Worm (Caenorhabditis elegans) whole organism, L4 larva: Measurements from ENCODE around the gene F10C2.3.

Source experiments
- D1046.2 ChIP-seq: fragments of 200-800 bp; sonication (Bioruptor generic); IDR thresholded peaks from 2 replicates; pipeline ENCODE4 v1.3.6; 2022; ENCODE audit warnings: missing genetic modification characterization, missing compliant biosample characterization
- F10B5.3 ChIP-seq: sonication (generic microtip); optimal IDR thresholded peaks from 2 replicates; lab custom pipeline; 2016; ENCODE audit warnings: mild to moderate bottlenecking, missing genetic modification characterization, missing compliant biosample characterization
- T26A8.4 ChIP-seq: fragments of 200-800 bp; sonication (Bioruptor generic); IDR thresholded peaks from 2 replicates; pipeline ENCODE4 v1.3.6; 2022; ENCODE audit warnings: missing genetic modification characterization, missing compliant biosample characterization
- Y105C5A.15 ChIP-seq: fragments of 200-800 bp; sonication (Bioruptor generic); IDR thresholded peaks from 2 replicates; pipeline ENCODE4 v1.3.6; 2022; ENCODE audit warnings: missing genetic modification characterization, missing compliant biosample characterization
- Y48G9A.11 ChIP-seq: fragments of 200-800 bp; sonication (Bioruptor generic); IDR thresholded peaks from 2 replicates; pipeline ENCODE4 v1.3.6; 2022; ENCODE audit warnings: missing genetic modification reagents, missing genetic modification characterization, missing compliant biosample characterization
- Y5F2A.4 ChIP-seq: fragments of 200-800 bp; sonication (Bioruptor generic); optimal IDR thresholded peaks from 2 replicates; lab custom pipeline; 2018; ENCODE audit warnings: mild to moderate bottlenecking, missing genetic modification characterization, missing compliant biosample characterization
- aha-1 ChIP-seq: fragments of 150-350 bp; peaks from one replicate; lab custom pipeline; 2014; ENCODE audit warnings: missing biosample characterization, missing genetic modification characterization
- aly-2 ChIP-seq: sonication (generic microtip); optimal IDR thresholded peaks from 2 replicates; lab custom pipeline; 2018; ENCODE audit warnings: missing biosample characterization, missing genetic modification characterization
- ceh-28 ChIP-seq: fragments of 150-350 bp; optimal IDR thresholded peaks from 2 replicates; lab custom pipeline; 2014; ENCODE audit warnings: missing biosample characterization, missing genetic modification reagents, missing genetic modification characterization
- ceh-62 ChIP-seq: sonication (generic microtip); optimal IDR thresholded peaks from 2 replicates; lab custom pipeline; 2017; ENCODE audit warnings: missing biosample characterization, missing genetic modification characterization
- ceh-82 ChIP-seq: sonication (generic microtip); optimal IDR thresholded peaks from 2 replicates; lab custom pipeline; 2017; ENCODE audit warnings: missing biosample characterization, missing genetic modification characterization
- ces-1 ChIP-seq: fragments of 150-350 bp; sonication (generic microtip); optimal IDR thresholded peaks from 4 replicates; lab custom pipeline; 2014; ENCODE audit warnings: missing biosample characterization, missing genetic modification reagents, missing genetic modification characterization
- daf-12 ChIP-seq: fragments of 150-350 bp; optimal IDR thresholded peaks from 2 replicates; lab custom pipeline; 2014; ENCODE audit warnings: missing biosample characterization, missing genetic modification reagents, missing genetic modification characterization
- dmd-6 ChIP-seq: fragments of 200-800 bp; sonication (Bioruptor generic); IDR thresholded peaks from 2 replicates; pipeline ENCODE4 v1.3.6; 2022; ENCODE audit warnings: missing genetic modification reagents, missing genetic modification characterization, missing compliant biosample characterization
- dmd-8 ChIP-seq: fragments of 200-800 bp; sonication (Bioruptor generic); IDR thresholded peaks from 2 replicates; pipeline ENCODE4 v1.3.6; 2022; ENCODE audit warnings: missing genetic modification characterization, missing compliant biosample characterization
- dmd-9 ChIP-seq: fragments of 200-800 bp; sonication (Bioruptor generic); IDR thresholded peaks from 2 replicates; pipeline ENCODE4 v1.3.6; 2022; ENCODE audit warnings: missing genetic modification reagents, missing genetic modification characterization, missing compliant biosample characterization
- egl-27 ChIP-seq: sonication (generic microtip); optimal IDR thresholded peaks from 3 replicates; lab custom pipeline; 2017; ENCODE audit warnings: missing biosample characterization, missing genetic modification reagents, missing genetic modification characterization
- gei-8 ChIP-seq: fragments of 200-800 bp; sonication (Bioruptor generic); optimal IDR thresholded peaks from 2 replicates; lab custom pipeline; 2018; ENCODE audit warnings: mild to moderate bottlenecking, missing genetic modification characterization, missing compliant biosample characterization
- hlh-11 ChIP-seq: fragments of 200-800 bp; sonication (Bioruptor generic); optimal IDR thresholded peaks from 2 replicates; lab custom pipeline; 2018; ENCODE audit warnings: mild to moderate bottlenecking, missing genetic modification characterization, missing compliant biosample characterization
- hlh-30 ChIP-seq: sonication (generic microtip); optimal IDR thresholded peaks from 2 replicates; lab custom pipeline; 2017; ENCODE audit warnings: antibody characterized with exemption, mild to moderate bottlenecking, missing genetic modification characterization, missing compliant biosample characterization; ENCODE audit not compliant: insufficient read depth
- hmg-1.1 ChIP-seq: fragments of 200-800 bp; sonication (Bioruptor generic); IDR thresholded peaks from 2 replicates; pipeline ENCODE4 v1.3.6; 2022; ENCODE audit warnings: missing genetic modification reagents, missing genetic modification characterization, missing compliant biosample characterization
- jun-1 ChIP-seq: fragments of 150-350 bp; optimal IDR thresholded peaks from 2 replicates; lab custom pipeline; 2014; ENCODE audit warnings: missing biosample characterization, missing genetic modification reagents, missing genetic modification characterization
- lin-13 ChIP-seq: fragments of 150-350 bp; optimal IDR thresholded peaks from 2 replicates; lab custom pipeline; 2014; ENCODE audit warnings: missing biosample characterization, missing genetic modification reagents, missing genetic modification characterization
- lin-38 ChIP-seq: fragments of 200-800 bp; sonication (Bioruptor generic); IDR thresholded peaks from 2 replicates; pipeline ENCODE4 v1.3.6; 2022; ENCODE audit warnings: missing genetic modification reagents, missing genetic modification characterization, missing compliant biosample characterization
- lin-39 ChIP-seq: fragments of 150-350 bp; optimal IDR thresholded peaks from 2 replicates; lab custom pipeline; 2014; ENCODE audit warnings: missing biosample characterization, missing genetic modification reagents, missing genetic modification characterization
- lsy-2 ChIP-seq, 2 experiments: fragments of 150-350 bp in 1 of 2; sonication (generic microtip) in 1 of 2; optimal IDR thresholded peaks; 2 replicates each; lab custom pipeline; 2014 to 2017; ENCODE audit warnings: missing biosample characterization in 2 of 2, missing genetic modification characterization in 2 of 2
- madf-9 ChIP-seq: fragments of 200-800 bp; sonication (Bioruptor generic); conservative IDR thresholded peaks from 2 replicates; pipeline ENCODE4 v1.3.6; 2022; ENCODE audit warnings: missing genetic modification reagents, missing genetic modification characterization, missing compliant biosample characterization
- mdl-1 ChIP-seq, 2 experiments: fragments of 150-350 bp in 1 of 2; sonication (generic microtip) in 1 of 2; optimal IDR thresholded peaks; 2 replicates each; lab custom pipeline; 2014 to 2017; ENCODE audit warnings: missing biosample characterization in 2 of 2, missing genetic modification characterization in 2 of 2
- mes-2 ChIP-seq: sonication (generic microtip); optimal IDR thresholded peaks from 2 replicates; lab custom pipeline; 2016; ENCODE audit warnings: missing genotype, mild to moderate bottlenecking, missing genetic modification characterization, missing compliant biosample characterization; ENCODE audit not compliant: poor library complexity, severe bottlenecking
- mxl-3 ChIP-seq: fragments of 200-800 bp; sonication (Bioruptor generic); optimal IDR thresholded peaks from 2 replicates; lab custom pipeline; 2018; ENCODE audit warnings: mild to moderate bottlenecking, missing genetic modification characterization, missing compliant biosample characterization
- nhr-102 ChIP-seq: sonication (generic microtip); optimal IDR thresholded peaks from 2 replicates; lab custom pipeline; 2016; ENCODE audit warnings: mild to moderate bottlenecking, missing genetic modification characterization, moderate library complexity, missing compliant biosample characterization
- nhr-11 ChIP-seq: fragments of 150-350 bp; optimal IDR thresholded peaks from 2 replicates; lab custom pipeline; 2014; ENCODE audit warnings: missing biosample characterization, missing genetic modification characterization
- nhr-25 ChIP-seq: sonication (generic microtip); optimal IDR thresholded peaks from 2 replicates; lab custom pipeline; 2017; ENCODE audit warnings: missing genetic modification characterization, mild to moderate bottlenecking, missing compliant biosample characterization, antibody characterized with exemption, moderate library complexity, borderline replicate concordance; ENCODE audit not compliant: insufficient read depth
- nhr-42 ChIP-seq: fragments of 200-800 bp; sonication (Bioruptor generic); IDR thresholded peaks from 2 replicates; pipeline ENCODE4 v1.3.6; 2022; ENCODE audit warnings: missing genetic modification characterization, missing compliant biosample characterization
- nhr-6 ChIP-seq: fragments of 150-350 bp; optimal IDR thresholded peaks from 2 replicates; lab custom pipeline; 2014; ENCODE audit warnings: missing biosample characterization, missing genetic modification characterization
- php-3 ChIP-seq: fragments of 200-800 bp; sonication (Bioruptor generic); IDR thresholded peaks from 2 replicates; pipeline ENCODE4 v1.3.6; 2022; ENCODE audit warnings: missing genetic modification reagents, missing genetic modification characterization, missing compliant biosample characterization
- set-16 ChIP-seq: fragments of 200-800 bp; sonication (Bioruptor generic); IDR thresholded peaks from 2 replicates; pipeline ENCODE4 v1.3.6; 2022; ENCODE audit warnings: missing genetic modification reagents, missing genetic modification characterization, missing compliant biosample characterization
- skn-1 ChIP-seq: fragments of 150-350 bp; optimal IDR thresholded peaks from 2 replicates; lab custom pipeline; 2014; ENCODE audit warnings: missing biosample characterization, missing genetic modification characterization
- snpc-4 ChIP-seq: fragments of 150-350 bp; optimal IDR thresholded peaks from 2 replicates; lab custom pipeline; 2014; ENCODE audit warnings: missing biosample characterization, missing genetic modification characterization
- tag-97 ChIP-seq: fragments of 200-800 bp; sonication (Bioruptor generic); IDR thresholded peaks from 2 replicates; pipeline ENCODE4 v1.3.6; 2022; ENCODE audit warnings: missing genetic modification characterization, missing compliant biosample characterization
- unc-130 ChIP-seq: sonication (generic microtip); optimal IDR thresholded peaks from 2 replicates; lab custom pipeline; 2016; ENCODE audit warnings: missing genetic modification reagents, missing genetic modification characterization, missing compliant biosample characterization
- unc-39 ChIP-seq: sonication (generic microtip); optimal IDR thresholded peaks from 2 replicates; lab custom pipeline; 2017; ENCODE audit warnings: missing biosample characterization, missing genetic modification characterization
- zfp-3 ChIP-seq: fragments of 200-800 bp; sonication (Bioruptor generic); conservative IDR thresholded peaks from 2 replicates; pipeline ENCODE4 v1.3.6; 2022; ENCODE audit warnings: missing genetic modification reagents, missing genetic modification characterization, missing compliant biosample characterization
- zip-2 ChIP-seq: fragments of 150-350 bp; optimal IDR thresholded peaks from 2 replicates; lab custom pipeline; 2014; ENCODE audit warnings: missing biosample characterization, missing genetic modification characterization
- ztf-7 ChIP-seq: fragments of 150-350 bp; optimal IDR thresholded peaks from 2 replicates; lab custom pipeline; 2014; ENCODE audit warnings: missing biosample characterization, missing genetic modification characterization

Gene F10C2.3

DNA sequence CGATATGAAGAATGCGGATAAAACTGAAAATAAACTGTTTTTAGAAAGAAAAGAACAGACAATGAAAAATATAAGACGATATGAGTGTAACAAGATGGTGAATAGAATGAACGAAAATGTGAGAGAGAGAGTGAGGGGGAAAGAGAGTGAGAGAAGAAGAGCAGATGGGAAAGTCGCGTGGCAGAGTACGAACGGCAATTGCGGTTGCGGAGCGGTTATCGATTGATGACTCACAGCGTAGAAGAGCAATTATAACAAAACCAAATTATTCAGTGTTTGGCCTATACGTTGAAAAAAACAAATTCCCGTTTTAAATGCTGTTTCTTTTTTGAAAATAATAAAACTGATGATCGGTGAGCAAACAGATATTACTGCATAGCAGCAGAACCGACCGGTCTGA lies 45.2 kb downstream of the F10C2.3 start, which contains the start of gene pqn-53 (continued):
- TF ChIP-seq skn-1 (tag; lab: Kevin White, UChicago) (no peak), dmd-9 (GFP tag; lab: Robert Waterston, UW) (no peak), hmg-1.1 (GFP tag; lab: Robert Waterston, UW) (0 out of 2 replicates have a peak, but pooled peaks have one; percentile 15), tag-97 (GFP tag; lab: Robert Waterston, UW) (no peak), nhr-11 (tag; lab: Kevin White, UChicago) (peak; percentile 30), set-16 (no peak), aha-1 (tag; lab: Kevin White, UChicago) (peak; percentile 93), ceh-62 (tag; lab: Kevin White, UChicago) (no peak), php-3 (GFP tag; lab: Robert Waterston, UW) (no peak), dmd-6 (GFP tag; lab: Robert Waterston, UW) (0 out of 2 replicates have a peak, but pooled peaks have one; percentile 8)

DNA sequence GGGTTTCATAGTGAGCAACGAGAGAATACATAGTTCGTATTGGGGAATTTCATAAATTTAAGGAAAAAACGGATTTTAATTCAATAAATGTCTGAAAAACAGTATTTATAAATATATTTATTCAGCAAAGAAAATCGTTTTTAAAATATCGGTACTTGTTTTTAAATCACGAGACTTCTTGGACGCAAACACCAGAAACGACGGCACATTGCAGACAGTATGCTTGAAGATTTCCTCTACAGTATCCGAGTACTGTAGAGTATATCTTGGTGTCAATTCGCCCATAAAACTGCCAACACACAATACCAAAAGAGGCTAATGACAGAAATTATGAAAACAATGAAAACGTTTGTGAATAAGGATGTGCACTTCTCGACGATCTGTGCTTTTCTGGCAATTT lies 45.7 kb downstream of the F10C2.3 start:
- TF ChIP-seq ces-1 (GFP tag; lab: Kevin White, UChicago) (no peak), mxl-3 (GFP tag; lab: Kevin White, UChicago) (no peak), lin-13 (GFP tag; lab: Kevin White, UChicago) (no peak), nhr-42 (GFP tag; lab: Robert Waterston, UW) (no peak), Y48G9A.11 (GFP tag; lab: Robert Waterston, UW) (no peak), lsy-2 (tag; optimal IDR thresholded peaks at IDR 0.05; lab: Kevin White, UChicago) (peak in 1 of 2 experiments; percentile 32), Y5F2A.4 (GFP tag; lab: Kevin White, UChicago) (no peak), Y105C5A.15 (no peak), aha-1 (tag; lab: Kevin White, UChicago) (peak; percentile 58), hlh-30 (tag; lab: Kevin White, UChicago) (peak; percentile 85), snpc-4 (tag; lab: Kevin White, UChicago) (no peak), ceh-82 (no peak), nhr-102 (tag; lab: Kevin White, UChicago) (no peak)

DNA sequence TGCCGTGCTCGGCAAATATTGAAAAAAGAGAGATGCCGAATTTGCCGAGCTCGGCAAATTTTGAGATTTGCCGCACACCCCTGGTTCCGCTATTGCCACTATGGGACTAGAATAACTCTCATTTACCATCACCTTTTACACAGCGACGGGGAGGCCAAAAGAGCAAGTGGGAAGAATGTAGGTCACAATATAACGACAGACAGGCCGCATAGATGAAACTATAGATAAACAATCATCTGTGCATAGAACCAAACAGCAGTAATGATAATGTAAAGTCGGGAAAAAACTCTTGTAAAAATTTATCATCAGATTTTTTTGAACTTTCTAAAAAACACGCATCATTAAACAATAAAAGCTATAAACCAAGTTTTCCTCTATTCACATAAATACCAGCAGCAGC lies 48.3 kb downstream of the F10C2.3 start, which contains the start of gene kmo-2:
kmo-2 (minus strand) TSS at position 101 of the 400 bp plus-strand sequence.
- TF ChIP-seq lin-39 = no peak
- TF ChIP-seq D1046.2 (GFP tag; lab: Robert Waterston, UW) = no peak
- TF ChIP-seq snpc-4 (tag; lab: Kevin White, UChicago) = no peak
- TF ChIP-seq T26A8.4 = no peak
- no peak for TF ChIP-seq hlh-11
- no peak for TF ChIP-seq F10B5.3
- TF ChIP-seq skn-1 (tag; lab: Kevin White, UChicago) = no peak
- TF ChIP-seq mes-2 = no peak
- no peak for TF ChIP-seq hmg-1.1 (GFP tag; lab: Robert Waterston, UW)
- no peak for TF ChIP-seq daf-12
- no peak for TF ChIP-seq ztf-7 (tag; lab: Kevin White, UChicago)
- TF ChIP-seq ceh-28 (tag; lab: Kevin White, UChicago) = no peak

DNA sequence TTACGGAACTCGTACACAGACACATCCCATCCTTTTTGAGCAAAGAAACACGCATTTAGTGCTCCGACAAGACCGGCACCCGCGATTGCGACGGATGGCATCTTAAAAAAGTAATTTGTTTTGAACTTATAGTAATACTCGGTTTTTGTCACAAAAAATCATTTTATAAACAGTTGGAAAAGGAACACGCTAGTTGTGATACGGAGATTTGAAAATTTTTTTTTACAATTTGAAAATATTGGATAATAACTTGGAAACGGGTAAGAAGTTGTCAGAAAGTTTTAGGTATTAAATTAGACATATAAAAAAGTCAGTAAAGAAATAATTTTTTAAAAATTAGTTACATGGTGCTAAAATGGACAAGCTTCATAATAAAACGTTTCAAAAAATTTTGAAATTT lies 50.3 kb downstream of the F10C2.3 start, which contains the start of gene kmo-1:
kmo-1 (minus strand) TSS at position 101 of the 400 bp plus-strand sequence.
- TF ChIP-seq zip-2 (tag; lab: Kevin White, UChicago) (no peak), nhr-11 (tag; lab: Kevin White, UChicago) (no peak), jun-1 (no peak), dmd-8 (GFP tag; lab: Robert Waterston, UW) (no peak), unc-130 (no peak), nhr-6 (tag; lab: Kevin White, UChicago) (no peak), nhr-25 (tag; lab: Kevin White, UChicago) (no peak), lin-13 (GFP tag; lab: Kevin White, UChicago) (no peak), lin-38 (GFP tag; lab: Robert Waterston, UW) (no peak), egl-27 (no peak), aly-2 (tag; lab: Kevin White, UChicago) (no peak), nhr-102 (tag; lab: Kevin White, UChicago) (no peak), mdl-1 (tag; optimal IDR thresholded peaks at IDR 0.05; lab: Kevin White, UChicago) (no peak), zfp-3 (GFP tag; lab: Robert Waterston, UW) (no peak), gei-8 (GFP tag; lab: Kevin White, UChicago) (no peak), ceh-62 (tag; lab: Kevin White, UChicago) (no peak), madf-9 (GFP tag; lab: Robert Waterston, UW) (no peak), unc-39 (no peak)
